Worm (Caenorhabditis elegans) whole organism, L1 larva: ENCODE measurements around the gene C07G1.6.

Experiments used
- blmp-1 ChIP-seq: fragments of 150-350 bp; optimal IDR thresholded peaks from 2 replicates; lab custom pipeline; 2014; ENCODE audit warnings: missing biosample characterization, missing genetic modification characterization
- dpl-1 ChIP-seq, 3 experiments: fragments of 150-350 bp in 2 of 3; sonication (generic microtip) in 1 of 3; optimal IDR thresholded peaks; 2 replicates each; lab custom pipeline; 2014 to 2017; ENCODE audit warnings: missing biosample characterization in 3 of 3, missing genetic modification characterization in 3 of 3, missing genetic modification reagents in 3 of 3
- fos-1 ChIP-seq: fragments of 150-350 bp; optimal IDR thresholded peaks from 2 replicates; lab custom pipeline; 2014; ENCODE audit warnings: missing biosample characterization, missing genetic modification characterization
- lsy-2 ChIP-seq, 2 experiments: fragments of 150-350 bp; optimal IDR thresholded peaks; 2 replicates each; lab custom pipeline; 2014; ENCODE audit warnings: missing biosample characterization in 2 of 2, missing genetic modification characterization in 2 of 2
- nhr-237 ChIP-seq: fragments of 150-350 bp; optimal IDR thresholded peaks from 2 replicates; lab custom pipeline; 2014; ENCODE audit warnings: missing biosample characterization, missing genetic modification characterization
- nhr-76 ChIP-seq: sonication (generic microtip); optimal IDR thresholded peaks from 2 replicates; lab custom pipeline; 2017; ENCODE audit warnings: missing biosample characterization, missing genetic modification characterization
- unc-62 ChIP-seq: fragments of 150-350 bp; optimal IDR thresholded peaks from 2 replicates; lab custom pipeline; 2014; ENCODE audit warnings: missing biosample characterization, missing genetic modification reagents, missing genetic modification characterization

- no peak for TF ChIP-seq blmp-1 (tag; lab: Kevin White, UChicago)
- TF ChIP-seq nhr-237 = no peak
- no peak for TF ChIP-seq dpl-1 (GFP tag; optimal IDR thresholded peaks at IDR 0.05; lab: Kevin White, UChicago)
- no peak for TF ChIP-seq unc-62 (GFP tag; lab: Kevin White, UChicago)
- no peak for TF ChIP-seq lsy-2 (tag; optimal IDR thresholded peaks at IDR 0.05; lab: Kevin White, UChicago)
- no peak for TF ChIP-seq nhr-76 (tag; lab: Kevin White, UChicago)
- TF ChIP-seq fos-1 (tag; lab: Kevin White, UChicago) = no peak
Measured at ce11 chrIV:8203555-8203954, 6.6 kb downstream of the C07G1.6 start.
